Worm (Caenorhabditis elegans): Measurements from ENCODE around the gene C16C8.5.

The C16C8.5 gene

ce11 chrII:3460048-3460447 lies 14.9 kb upstream of the C16C8.5 start, which contains the start of gene C16C8.7:
TSS of gene C16C8.7 (minus strand) at chrII:3460148.
- TF ChIP-seq ztf-1 (GFP tag; conservative IDR thresholded peaks at IDR 0.05), result no peak
- TF ChIP-seq crh-2 (tag; optimal IDR thresholded peaks at IDR 0.05), result no peak
- TF ChIP-seq unc-39 (tag; optimal IDR thresholded peaks at IDR 0.05), result no peak
- no peak for TF ChIP-seq nhr-6 (tag; optimal IDR thresholded peaks at IDR 0.05)
- TF ChIP-seq sma-3 (GFP tag; optimal IDR thresholded peaks at IDR 0.05), result no peak
- no peak for TF ChIP-seq fos-1 (tag; optimal IDR thresholded peaks at IDR 0.05)

ce11 chrII:3459199-3459598 lies 14.0 kb upstream of the C16C8.5 start:
- no peak for TF ChIP-seq elt-3 (tag; optimal IDR thresholded peaks at IDR 0.05)
- TF ChIP-seq nhr-10 (tag; optimal IDR thresholded peaks at IDR 0.05), result no peak
- no peak for TF ChIP-seq lsy-2 (tag; optimal IDR thresholded peaks at IDR 0.05)
- no peak for TF ChIP-seq nhr-6 (tag; optimal IDR thresholded peaks at IDR 0.05)
- no peak for TF ChIP-seq Y55F3AM.14 (GFP tag; optimal IDR thresholded peaks at IDR 0.05)
- TF ChIP-seq F13H6.1 (tag; optimal IDR thresholded peaks at IDR 0.05), result no peak
- no peak for TF ChIP-seq C34F6.9 (tag; optimal IDR thresholded peaks at IDR 0.05)
- no peak for TF ChIP-seq sem-4 (tag; optimal IDR thresholded peaks at IDR 0.05)
- TF ChIP-seq nhr-237 (tag; optimal IDR thresholded peaks at IDR 0.05), result no peak
- TF ChIP-seq lin-11 (tag; optimal IDR thresholded peaks at IDR 0.05), result no peak
- no peak for TF ChIP-seq unc-62 (GFP tag; optimal IDR thresholded peaks at IDR 0.05)
- no peak for TF ChIP-seq skn-1 (tag; optimal IDR thresholded peaks at IDR 0.05)
- no peak for TF ChIP-seq ztf-4 (tag; optimal IDR thresholded peaks at IDR 0.05)
- TF ChIP-seq crh-2 (tag; optimal IDR thresholded peaks at IDR 0.05), result no peak
- no peak for TF ChIP-seq nhr-21 (tag; optimal IDR thresholded peaks at IDR 0.05)
- TF ChIP-seq unc-55 (GFP tag; optimal IDR thresholded peaks at IDR 0.05), result no peak

DNA sequence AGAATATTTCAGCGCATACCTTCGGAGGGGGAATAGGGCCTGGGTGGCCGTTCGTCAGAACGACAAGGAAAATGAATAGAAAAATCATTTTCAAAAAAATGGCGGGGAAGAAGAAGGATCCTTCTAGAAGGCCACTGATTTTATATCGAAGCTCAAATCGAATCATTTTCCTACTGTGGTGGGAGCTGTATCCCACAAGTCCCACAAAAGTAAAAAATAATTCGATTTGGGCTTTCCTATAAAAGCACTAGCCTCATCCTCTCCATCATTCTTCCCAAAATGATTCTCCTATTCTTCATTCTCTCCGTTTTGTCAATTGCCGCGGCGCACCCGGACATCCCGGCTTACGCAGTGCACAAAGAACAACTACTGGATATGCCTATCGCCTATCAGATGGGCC lies 13.0 kb upstream of the C16C8.5 start, which contains the start of the genes C16C8.26 and C16C8.19:
Gene C16C8.26 (minus strand): TSS at position 101 of the 400 bp plus-strand sequence.
Gene C16C8.19 (plus strand): TSS at position 279 of the 400 bp plus-strand sequence.
- no peak for TF ChIP-seq skn-1 (tag; optimal IDR thresholded peaks at IDR 0.05)
- TF ChIP-seq mab-5 (tag; optimal IDR thresholded peaks at IDR 0.05), result no peak
- no peak for TF ChIP-seq elt-3 (tag; optimal IDR thresholded peaks at IDR 0.05)
- no peak for TF ChIP-seq ZK546.5 (tag; optimal IDR thresholded peaks at IDR 0.05)
- no peak for TF ChIP-seq R02D3.7 (tag; optimal IDR thresholded peaks at IDR 0.05)
- no peak for TF ChIP-seq Y55F3AM.14 (GFP tag; optimal IDR thresholded peaks at IDR 0.05)
- no peak for TF ChIP-seq nhr-10 (tag; optimal IDR thresholded peaks at IDR 0.05)
- no peak for TF ChIP-seq C34F6.9 (tag; optimal IDR thresholded peaks at IDR 0.05)
- no peak for TF ChIP-seq snpc-4 (tag; optimal IDR thresholded peaks at IDR 0.05)
- TF ChIP-seq nhr-129 (tag; optimal IDR thresholded peaks at IDR 0.05), result no peak
- no peak for TF ChIP-seq peb-1 (tag; optimal IDR thresholded peaks at IDR 0.05)
- no peak for TF ChIP-seq alr-1 (tag; optimal IDR thresholded peaks at IDR 0.05)
- no peak for TF ChIP-seq nhr-23 (tag; optimal IDR thresholded peaks at IDR 0.05)
- no peak for TF ChIP-seq nhr-237 (tag; optimal IDR thresholded peaks at IDR 0.05)
- TF ChIP-seq ztf-11 (tag; optimal IDR thresholded peaks at IDR 0.05), result no peak
- no peak for TF ChIP-seq lin-11 (tag; optimal IDR thresholded peaks at IDR 0.05)
- TF ChIP-seq egl-27 (tag; optimal IDR thresholded peaks at IDR 0.05), result no peak

DNA sequence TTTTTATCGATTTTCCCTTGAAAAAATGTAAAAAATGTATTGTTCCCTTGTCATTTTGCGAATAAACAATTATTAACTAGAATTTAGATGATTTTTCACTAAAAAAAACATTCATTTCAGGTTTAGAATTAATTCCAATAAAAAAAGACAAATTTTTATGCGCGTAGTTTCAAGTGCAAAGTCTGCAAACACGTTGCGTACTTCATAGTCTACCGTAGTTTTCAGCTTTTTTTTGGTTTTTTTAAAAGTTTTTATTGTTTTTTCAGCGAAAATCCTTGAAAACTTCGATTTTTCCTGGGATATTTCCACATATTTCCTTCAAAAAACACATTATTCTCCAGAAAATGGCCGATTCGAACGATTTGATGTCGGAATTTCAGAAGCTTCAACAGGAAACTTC lies 8.3 kb upstream of the C16C8.5 start, which contains the start of gene C16C8.11:
Gene C16C8.11 (plus strand): TSS at position 188 of the 400 bp plus-strand sequence.
- no peak for TF ChIP-seq nhr-77 (tag; optimal IDR thresholded peaks at IDR 0.05)
- TF ChIP-seq dmd-4 (tag; optimal IDR thresholded peaks at IDR 0.05), result no peak
- no peak for TF ChIP-seq ceh-16 (tag; optimal IDR thresholded peaks at IDR 0.05)
- no peak for TF ChIP-seq nhr-25 (tag; optimal IDR thresholded peaks at IDR 0.05)
- TF ChIP-seq snpc-4 (tag; optimal IDR thresholded peaks at IDR 0.05), result no peak
- no peak for TF ChIP-seq nhr-12 (tag; optimal IDR thresholded peaks at IDR 0.05)
- TF ChIP-seq nhr-11 (tag; optimal IDR thresholded peaks at IDR 0.05), result no peak
- no peak for TF ChIP-seq zag-1 (tag; optimal IDR thresholded peaks at IDR 0.05)
- TF ChIP-seq unc-62 (GFP tag; optimal IDR thresholded peaks at IDR 0.05), result no peak
- no peak for TF ChIP-seq mdl-1 (tag; optimal IDR thresholded peaks at IDR 0.05)

DNA sequence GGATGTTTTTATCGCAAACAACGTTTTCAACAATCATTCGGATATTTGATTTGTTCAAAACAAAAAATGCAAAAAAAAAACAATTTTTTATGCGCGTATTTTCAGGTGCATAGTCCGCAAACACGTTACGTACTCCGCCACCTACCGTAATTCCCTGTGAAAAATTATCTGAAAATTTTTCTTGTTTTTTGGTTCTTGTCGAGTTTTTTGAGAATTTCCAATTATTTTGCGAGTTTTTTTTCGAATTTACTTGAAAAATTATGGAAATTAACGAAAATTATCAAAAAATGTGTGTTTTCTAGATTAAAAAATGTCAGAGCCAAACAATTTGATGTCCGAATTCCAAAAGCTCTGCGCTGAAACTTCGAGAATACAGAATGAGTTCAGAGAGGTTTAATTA lies 7.2 kb upstream of the C16C8.5 start, which contains the start of gene C16C8.12:
Gene C16C8.12 (plus strand): TSS at position 301 of the 400 bp plus-strand sequence.
- TF ChIP-seq zag-1 (tag; optimal IDR thresholded peaks at IDR 0.05), result no peak
- TF ChIP-seq nhr-23 (tag; optimal IDR thresholded peaks at IDR 0.05), result no peak
- TF ChIP-seq ztf-11 (tag; optimal IDR thresholded peaks at IDR 0.05), result no peak
- TF ChIP-seq mbf-1 (tag; optimal IDR thresholded peaks at IDR 0.05), result no peak
- no peak for TF ChIP-seq nhr-25 (tag; optimal IDR thresholded peaks at IDR 0.05)
- no peak for TF ChIP-seq nhr-237 (tag; optimal IDR thresholded peaks at IDR 0.05)
- no peak for TF ChIP-seq elt-3 (tag; optimal IDR thresholded peaks at IDR 0.05)

Measured in whole organism, L2 larva.